Fruit fly (Drosophila melanogaster): Measurements from ENCODE around the gene CG33217.

dm6 chr3L:23150297-23150919, 24.6 kb downstream of the CG33217 start, which contains the start of gene Vps11:
- TF ChIP-seq psq (optimal IDR thresholded peaks at IDR 0.05) (no peak), ttk (optimal IDR thresholded peaks at IDR 0.05) (no peak)

Data from Kc167 (cell line).